Worm (Caenorhabditis elegans): ENCODE data around the gene F45E12.5.

- TF ChIP-seq cog-1 (tag; optimal IDR thresholded peaks at IDR 0.05) (no peak), ztf-23 (GFP tag; IDR thresholded peaks at IDR 0.05) (no peak)
Measured at ce11 chrII:7338995-7339394, 29.1 kb upstream of the F45E12.5 start, which contains the start of gene nhr-21.

All from whole organism, midembryonic.